Worm (Caenorhabditis elegans) whole organism, mixed stage, embryonic: ENCODE data around the gene F42H10.6.

Experiments
- cnd-1 ChIP-seq: fragments of 200-800 bp; sonication (Bioruptor generic); optimal IDR thresholded peaks from 2 replicates; lab custom pipeline; 2018; ENCODE audit warnings: mild to moderate bottlenecking, missing genetic modification characterization, missing compliant biosample characterization
- lsy-2 ChIP-seq: fragments of 150-350 bp; optimal IDR thresholded peaks from 2 replicates; lab custom pipeline; 2014; ENCODE audit warnings: missing biosample characterization, missing genetic modification characterization
- unc-62 ChIP-seq: fragments of 150-350 bp; optimal IDR thresholded peaks from 2 replicates; lab custom pipeline; 2014; ENCODE audit warnings: missing biosample characterization, missing genetic modification reagents, missing genetic modification characterization

ce11 chrIII:8429035-8429434 lies 51.2 kb downstream of the F42H10.6 start, which contains the start of gene ZK1236.1:
- TF ChIP-seq unc-62 (GFP tag; lab: Kevin White, UChicago) = no peak
- TF ChIP-seq lsy-2 (tag; lab: Kevin White, UChicago) = no peak
- TF ChIP-seq cnd-1 (tag; lab: Kevin White, UChicago) = no peak
